Worm (Caenorhabditis elegans) whole organism, L4 larva: ENCODE measurements around the gene rpt-1.

Source experiments
- F26F4.8 ChIP-seq: fragments of 200-800 bp; sonication (Bioruptor generic); conservative IDR thresholded peaks from 2 replicates; pipeline ENCODE4 v1.3.6; 2022; ENCODE audit warnings: missing genetic modification characterization, missing compliant biosample characterization
- F37D6.2 ChIP-seq: sonication (generic microtip); optimal IDR thresholded peaks from 2 replicates; lab custom pipeline; 2016; ENCODE audit warnings: mild to moderate bottlenecking, missing genetic modification characterization, missing compliant biosample characterization
- F44E2.7 ChIP-seq: fragments of 200-800 bp; sonication (Bioruptor generic); IDR thresholded peaks from 2 replicates; pipeline ENCODE4 v2.1.2; 2022; ENCODE audit warnings: missing genetic modification characterization, missing compliant biosample characterization
- T20F7.1 ChIP-seq: fragments of 200-800 bp; sonication (Bioruptor generic); optimal IDR thresholded peaks from 2 replicates; lab custom pipeline; 2018; ENCODE audit warnings: mild to moderate bottlenecking, missing genetic modification characterization, missing compliant biosample characterization
- T26A8.4 ChIP-seq: fragments of 200-800 bp; sonication (Bioruptor generic); IDR thresholded peaks from 2 replicates; pipeline ENCODE4 v1.3.6; 2022; ENCODE audit warnings: missing genetic modification characterization, missing compliant biosample characterization
- Y5F2A.4 ChIP-seq: fragments of 200-800 bp; sonication (Bioruptor generic); optimal IDR thresholded peaks from 2 replicates; lab custom pipeline; 2018; ENCODE audit warnings: mild to moderate bottlenecking, missing genetic modification characterization, missing compliant biosample characterization
- ZK337.2 ChIP-seq: fragments of 200-800 bp; sonication (Bioruptor generic); IDR thresholded peaks from 2 replicates; pipeline ENCODE4 v1.3.6; 2022; ENCODE audit warnings: missing genetic modification reagents, missing genetic modification characterization, missing compliant biosample characterization
- aha-1 ChIP-seq: fragments of 150-350 bp; peaks from one replicate; lab custom pipeline; 2014; ENCODE audit warnings: missing biosample characterization, missing genetic modification characterization
- ama-1 ChIP-seq: fragments of 150-350 bp; optimal IDR thresholded peaks from 2 replicates; lab custom pipeline; 2014; ENCODE audit warnings: inconsistent platforms, mixed read lengths
- arid-1 ChIP-seq: fragments of 200-800 bp; sonication (Bioruptor generic); conservative IDR thresholded peaks from 2 replicates; pipeline ENCODE4 v1.3.6; 2022; ENCODE audit warnings: missing genetic modification reagents, missing genetic modification characterization, missing compliant biosample characterization
- ceh-20 ChIP-seq: fragments of 200-800 bp; sonication (Bioruptor generic); IDR thresholded peaks from 2 replicates; pipeline ENCODE4 v1.3.6; 2022; ENCODE audit warnings: missing genetic modification reagents, missing genetic modification characterization, missing compliant biosample characterization
- ceh-28 ChIP-seq: fragments of 150-350 bp; optimal IDR thresholded peaks from 2 replicates; lab custom pipeline; 2014; ENCODE audit warnings: missing biosample characterization, missing genetic modification reagents, missing genetic modification characterization
- ceh-32 ChIP-seq: sonication (generic microtip); optimal IDR thresholded peaks from 2 replicates; lab custom pipeline; 2016; ENCODE audit warnings: mild to moderate bottlenecking, missing genetic modification characterization, missing compliant biosample characterization; ENCODE audit not compliant: poor library complexity
- ceh-44 ChIP-seq: fragments of 200-800 bp; sonication (Bioruptor generic); IDR thresholded peaks from 2 replicates; pipeline ENCODE4 v1.3.6; 2022; ENCODE audit warnings: missing genetic modification reagents, missing genetic modification characterization, missing compliant biosample characterization
- ceh-82 ChIP-seq: sonication (generic microtip); optimal IDR thresholded peaks from 2 replicates; lab custom pipeline; 2017; ENCODE audit warnings: missing biosample characterization, missing genetic modification characterization
- cey-2 ChIP-seq: sonication (generic microtip); optimal IDR thresholded peaks from 3 replicates; lab custom pipeline; 2017; ENCODE audit warnings: missing genetic modification characterization, mild to moderate bottlenecking, missing compliant biosample characterization, antibody characterized with exemption, borderline replicate concordance; ENCODE audit not compliant: insufficient read depth
- ctbp-1 ChIP-seq: fragments of 200-800 bp; sonication (Bioruptor generic); IDR thresholded peaks from 2 replicates; pipeline ENCODE4 v1.3.6; 2022; ENCODE audit warnings: missing genetic modification reagents, missing genetic modification characterization, missing compliant biosample characterization
- daf-12 ChIP-seq: fragments of 150-350 bp; optimal IDR thresholded peaks from 2 replicates; lab custom pipeline; 2014; ENCODE audit warnings: missing biosample characterization, missing genetic modification reagents, missing genetic modification characterization
- dmd-8 ChIP-seq: fragments of 200-800 bp; sonication (Bioruptor generic); IDR thresholded peaks from 2 replicates; pipeline ENCODE4 v1.3.6; 2022; ENCODE audit warnings: missing genetic modification characterization, missing compliant biosample characterization
- dmd-9 ChIP-seq: fragments of 200-800 bp; sonication (Bioruptor generic); IDR thresholded peaks from 2 replicates; pipeline ENCODE4 v1.3.6; 2022; ENCODE audit warnings: missing genetic modification reagents, missing genetic modification characterization, missing compliant biosample characterization
- dve-1 ChIP-seq: sonication (generic microtip); optimal IDR thresholded peaks from 2 replicates; lab custom pipeline; 2017; ENCODE audit warnings: antibody characterized with exemption, mild to moderate bottlenecking, missing genetic modification characterization, missing compliant biosample characterization; ENCODE audit not compliant: insufficient read depth
- egl-27 ChIP-seq: sonication (generic microtip); optimal IDR thresholded peaks from 3 replicates; lab custom pipeline; 2017; ENCODE audit warnings: missing biosample characterization, missing genetic modification reagents, missing genetic modification characterization
- egl-43 ChIP-seq: fragments of 200-800 bp; sonication (Bioruptor generic); IDR thresholded peaks from 2 replicates; pipeline ENCODE4 v1.3.6; 2022; ENCODE audit warnings: missing genetic modification reagents, missing genetic modification characterization, missing compliant biosample characterization
- fos-1 ChIP-seq: fragments of 150-350 bp; optimal IDR thresholded peaks from 2 replicates; lab custom pipeline; 2014; ENCODE audit warnings: missing biosample characterization, missing genetic modification characterization
- gei-8 ChIP-seq: fragments of 200-800 bp; sonication (Bioruptor generic); optimal IDR thresholded peaks from 2 replicates; lab custom pipeline; 2018; ENCODE audit warnings: mild to moderate bottlenecking, missing genetic modification characterization, missing compliant biosample characterization
- jun-1 ChIP-seq: fragments of 150-350 bp; optimal IDR thresholded peaks from 2 replicates; lab custom pipeline; 2014; ENCODE audit warnings: missing biosample characterization, missing genetic modification reagents, missing genetic modification characterization
- lin-1 ChIP-seq: fragments of 200-800 bp; sonication (Bioruptor generic); IDR thresholded peaks from 2 replicates; pipeline ENCODE4 v1.3.6; 2022; ENCODE audit warnings: missing genetic modification reagents, missing genetic modification characterization, missing compliant biosample characterization
- lin-29 ChIP-seq: fragments of 200-800 bp; sonication (Bioruptor generic); IDR thresholded peaks from 2 replicates; pipeline ENCODE4 v1.3.6; 2022; ENCODE audit warnings: missing genetic modification reagents, missing genetic modification characterization, missing compliant biosample characterization
- lir-3 ChIP-seq: sonication (generic microtip); optimal IDR thresholded peaks from 2 replicates; lab custom pipeline; 2016; ENCODE audit warnings: mild to moderate bottlenecking, missing genetic modification characterization, missing compliant biosample characterization
- lsy-2 ChIP-seq, 2 experiments: fragments of 150-350 bp in 1 of 2; sonication (generic microtip) in 1 of 2; optimal IDR thresholded peaks; 2 replicates each; lab custom pipeline; 2014 to 2017; ENCODE audit warnings: missing biosample characterization in 2 of 2, missing genetic modification characterization in 2 of 2
- mdl-1 ChIP-seq, 2 experiments: fragments of 150-350 bp in 1 of 2; sonication (generic microtip) in 1 of 2; optimal IDR thresholded peaks; 2 replicates each; lab custom pipeline; 2014 to 2017; ENCODE audit warnings: missing biosample characterization in 2 of 2, missing genetic modification characterization in 2 of 2
- mdt-29 ChIP-seq: fragments of 200-800 bp; sonication (Bioruptor generic); IDR thresholded peaks from 2 replicates; pipeline ENCODE4 v1.3.6; 2022; ENCODE audit warnings: missing genetic modification reagents, missing genetic modification characterization, missing compliant biosample characterization
- mep-1 ChIP-seq: fragments of 150-350 bp; sonication (generic microtip); optimal IDR thresholded peaks from 3 replicates; lab custom pipeline; 2014; ENCODE audit warnings: missing biosample characterization, missing genetic modification characterization
- mxl-3 ChIP-seq: fragments of 200-800 bp; sonication (Bioruptor generic); optimal IDR thresholded peaks from 2 replicates; lab custom pipeline; 2018; ENCODE audit warnings: mild to moderate bottlenecking, missing genetic modification characterization, missing compliant biosample characterization
- nhr-102 ChIP-seq: sonication (generic microtip); optimal IDR thresholded peaks from 2 replicates; lab custom pipeline; 2016; ENCODE audit warnings: mild to moderate bottlenecking, missing genetic modification characterization, moderate library complexity, missing compliant biosample characterization
- nhr-42 ChIP-seq: fragments of 200-800 bp; sonication (Bioruptor generic); IDR thresholded peaks from 2 replicates; pipeline ENCODE4 v1.3.6; 2022; ENCODE audit warnings: missing genetic modification characterization, missing compliant biosample characterization
- pha-4 ChIP-seq, 2 experiments: fragments of 150-350 bp in 1 of 2; fragments of 200-800 bp in 1 of 2; sonication (Bioruptor generic) in 1 of 2; IDR thresholded peaks in 1 of 2; optimal IDR thresholded peaks in 1 of 2; 2 replicates each; pipeline versions ENCODE4 v1.3.6 to Lab custom; 2014 to 2022; ENCODE audit warnings: missing genetic modification characterization in 2 of 2, missing genetic modification reagents in 2 of 2, missing biosample characterization in 1 of 2, missing compliant biosample characterization in 1 of 2
- rbr-2 ChIP-seq: sonication (generic microtip); optimal IDR thresholded peaks from 2 replicates; lab custom pipeline; 2016; ENCODE audit warnings: missing genotype, missing genetic modification characterization, missing compliant biosample characterization
- saeg-2 ChIP-seq: fragments of 200-800 bp; sonication (Bioruptor generic); IDR thresholded peaks from 2 replicates; pipeline ENCODE4 v1.3.6; 2022; ENCODE audit warnings: missing genetic modification reagents, missing genetic modification characterization, missing compliant biosample characterization
- sdz-12 ChIP-seq: fragments of 200-800 bp; sonication (Bioruptor generic); optimal IDR thresholded peaks from 2 replicates; lab custom pipeline; 2018; ENCODE audit warnings: mild to moderate bottlenecking, missing genetic modification characterization, missing compliant biosample characterization
- set-16 ChIP-seq: fragments of 200-800 bp; sonication (Bioruptor generic); IDR thresholded peaks from 2 replicates; pipeline ENCODE4 v1.3.6; 2022; ENCODE audit warnings: missing genetic modification reagents, missing genetic modification characterization, missing compliant biosample characterization
- spr-1 ChIP-seq: sonication (generic microtip); optimal IDR thresholded peaks from 2 replicates; lab custom pipeline; 2016; ENCODE audit warnings: mild to moderate bottlenecking, missing genetic modification characterization, missing compliant biosample characterization
- unc-130 ChIP-seq: sonication (generic microtip); optimal IDR thresholded peaks from 2 replicates; lab custom pipeline; 2016; ENCODE audit warnings: missing genetic modification reagents, missing genetic modification characterization, missing compliant biosample characterization
- vab-7 ChIP-seq: fragments of 200-800 bp; sonication (Bioruptor generic); IDR thresholded peaks from 2 replicates; pipeline ENCODE4 v1.3.6; 2022; ENCODE audit warnings: missing genetic modification reagents, missing genetic modification characterization, missing compliant biosample characterization
- zfp-2 ChIP-seq: sonication (generic microtip); optimal IDR thresholded peaks from 2 replicates; lab custom pipeline; 2016; ENCODE audit warnings: mild to moderate bottlenecking, missing genetic modification characterization, missing compliant biosample characterization
- zfp-3 ChIP-seq: fragments of 200-800 bp; sonication (Bioruptor generic); conservative IDR thresholded peaks from 2 replicates; pipeline ENCODE4 v1.3.6; 2022; ENCODE audit warnings: missing genetic modification reagents, missing genetic modification characterization, missing compliant biosample characterization
- zip-11 ChIP-seq: fragments of 200-800 bp; sonication (Bioruptor generic); IDR thresholded peaks from 2 replicates; pipeline ENCODE4 v1.3.6; 2022; ENCODE audit warnings: missing genetic modification characterization, missing compliant biosample characterization
- zip-2 ChIP-seq: fragments of 150-350 bp; optimal IDR thresholded peaks from 2 replicates; lab custom pipeline; 2014; ENCODE audit warnings: missing biosample characterization, missing genetic modification characterization
- ztf-7 ChIP-seq: fragments of 150-350 bp; optimal IDR thresholded peaks from 2 replicates; lab custom pipeline; 2014; ENCODE audit warnings: missing biosample characterization, missing genetic modification characterization

The rpt-1 gene

DNA sequence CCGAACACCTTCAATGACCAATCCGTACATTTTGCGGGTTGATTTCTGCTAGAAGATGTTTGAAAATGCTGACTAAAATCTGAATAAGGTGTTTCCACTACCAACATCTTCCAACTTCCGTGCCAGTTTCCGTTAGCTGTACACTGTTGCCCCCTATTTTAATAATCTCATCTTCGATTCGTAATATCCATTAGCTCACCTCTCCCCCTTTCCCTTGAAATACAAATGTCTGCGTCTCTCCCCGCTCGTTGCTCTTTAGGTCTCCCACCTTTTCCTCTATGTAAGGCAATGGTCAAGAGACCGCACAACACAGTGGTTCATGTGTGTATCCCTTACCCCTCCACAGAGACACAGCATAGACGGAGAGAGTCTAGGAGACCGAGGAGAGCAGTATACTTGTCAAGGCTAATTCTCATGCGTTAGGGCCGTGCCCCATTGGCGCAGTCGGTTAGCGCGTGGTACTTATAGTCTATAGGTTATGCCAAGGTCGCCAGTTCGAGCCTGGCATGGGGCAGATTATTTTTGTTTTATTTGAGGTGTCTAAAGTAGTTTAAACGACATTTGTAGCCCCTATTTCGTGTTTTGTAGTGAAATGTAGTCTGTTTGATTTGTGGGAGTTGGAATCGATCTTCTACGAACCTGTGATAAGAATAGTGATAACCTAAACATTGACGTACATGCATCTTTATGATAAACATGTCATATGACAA, 19.7 kb upstream of the rpt-1 start, which contains the start of gene gcy-33 (continued):
- peak; percentile 63 for TF ChIP-seq unc-130 (GFP tag; lab: Kevin White, UChicago)
- peak; percentile 86 for TF ChIP-seq rbr-2 (tag; lab: Kevin White, UChicago)
- TF ChIP-seq egl-43, result peak; percentile 97
- no peak; the same call in 1 of the 2 replicates for TF ChIP-seq set-16 (GFP tag; lab: Robert Waterston, UW)
- TF ChIP-seq T26A8.4 (GFP tag; lab: Robert Waterston, UW), result peak; percentile 92
- TF ChIP-seq mdl-1 (tag; optimal IDR thresholded peaks at IDR 0.05; lab: Kevin White, UChicago), result peak; percentile 44 to 79
- TF ChIP-seq lsy-2 (tag; optimal IDR thresholded peaks at IDR 0.05; lab: Kevin White, UChicago), result peak in 1 of 2 experiments; percentile 74
- TF ChIP-seq mxl-3, result peak; percentile 62
- peak; percentile 84 for TF ChIP-seq ztf-7 (tag; lab: Kevin White, UChicago)
- TF ChIP-seq dmd-9 (GFP tag; lab: Robert Waterston, UW), result peak; percentile 71
- peak; percentile 12 for TF ChIP-seq jun-1 (tag; lab: Kevin White, UChicago)
- TF ChIP-seq F26F4.8 (GFP tag; lab: Robert Waterston, UW), result peak; percentile 83
- TF ChIP-seq T20F7.1 (GFP tag; lab: Kevin White, UChicago), result peak; percentile 77
- TF ChIP-seq saeg-2, result peak; percentile 72; the same call in 1 of the 2 replicates
- TF ChIP-seq vab-7 (GFP tag; lab: Robert Waterston, UW), result peak; percentile 93
- TF ChIP-seq lir-3 (tag; lab: Kevin White, UChicago), result peak; percentile 75
- peak; percentile 94 for TF ChIP-seq sdz-12 (GFP tag; lab: Kevin White, UChicago)
- TF ChIP-seq aha-1 (tag; lab: Kevin White, UChicago), result peak; percentile 98
- peak; percentile 83 for TF ChIP-seq ctbp-1 (GFP tag; lab: Robert Waterston, UW)
- peak; percentile 73 for TF ChIP-seq ceh-20 (GFP tag; lab: Robert Waterston, UW)
- peak; percentile 87 for TF ChIP-seq mep-1
- no peak for TF ChIP-seq ama-1
- TF ChIP-seq egl-27 (tag; lab: Kevin White, UChicago), result peak; percentile 24
- peak; percentile 86 for TF ChIP-seq ceh-44 (GFP tag; lab: Robert Waterston, UW)
- TF ChIP-seq zip-2 (tag; lab: Kevin White, UChicago), result peak; percentile 75
- TF ChIP-seq zip-11 (GFP tag; lab: Robert Waterston, UW), result 0 out of 2 replicates have a peak, but pooled peaks have one; percentile 34
- TF ChIP-seq ceh-82, result no peak
- no peak for TF ChIP-seq fos-1
- TF ChIP-seq spr-1 (tag; lab: Kevin White, UChicago), result peak; percentile 75
- no peak for TF ChIP-seq ceh-28
- TF ChIP-seq mdt-29 (GFP tag; lab: Robert Waterston, UW), result peak; percentile 89
- TF ChIP-seq zfp-3 (GFP tag; lab: Robert Waterston, UW), result peak; percentile 85
- TF ChIP-seq pha-4 (GFP tag; IDR thresholded peaks at IDR 0.05; lab: Robert Waterston, UW), result peak; percentile 91
- TF ChIP-seq pha-4 (tag; optimal IDR thresholded peaks at IDR 0.05; lab: Kevin White, UChicago), result no peak
- peak; percentile 92 for TF ChIP-seq gei-8 (GFP tag; lab: Kevin White, UChicago)
- TF ChIP-seq lin-29 (GFP tag; lab: Robert Waterston, UW), result peak; percentile 20; the same call in 1 of the 2 replicates
- peak; percentile 73; the same call in 1 of the 2 replicates for TF ChIP-seq dmd-8 (GFP tag; lab: Robert Waterston, UW)
- peak; percentile 51 for TF ChIP-seq Y5F2A.4
- TF ChIP-seq lin-1 (GFP tag; lab: Robert Waterston, UW), result peak; percentile 96
- peak; percentile 92 for TF ChIP-seq nhr-102 (tag; lab: Kevin White, UChicago)
- peak; percentile 73; the same call in 1 of the 2 replicates for TF ChIP-seq F44E2.7 (GFP tag; lab: Robert Waterston, UW)
- peak; percentile 67 for TF ChIP-seq zfp-2 (tag; lab: Kevin White, UChicago)
- TF ChIP-seq arid-1 (GFP tag; lab: Robert Waterston, UW), result peak; percentile 87
- peak; percentile 32 for TF ChIP-seq F37D6.2 (tag; lab: Kevin White, UChicago)
- TF ChIP-seq ceh-32 (tag; lab: Kevin White, UChicago), result peak; percentile 38
- no peak for TF ChIP-seq ZK337.2
- TF ChIP-seq daf-12 (tag; lab: Kevin White, UChicago), result no peak
- no peak for TF ChIP-seq cey-2
- TF ChIP-seq nhr-42 (GFP tag; lab: Robert Waterston, UW), result peak; percentile 77
- peak; percentile 94 for TF ChIP-seq dve-1 (tag; lab: Kevin White, UChicago)
